Worm (Caenorhabditis elegans): ENCODE measurements around the gene F59B1.8.

F59B1.8 gene

DNA sequence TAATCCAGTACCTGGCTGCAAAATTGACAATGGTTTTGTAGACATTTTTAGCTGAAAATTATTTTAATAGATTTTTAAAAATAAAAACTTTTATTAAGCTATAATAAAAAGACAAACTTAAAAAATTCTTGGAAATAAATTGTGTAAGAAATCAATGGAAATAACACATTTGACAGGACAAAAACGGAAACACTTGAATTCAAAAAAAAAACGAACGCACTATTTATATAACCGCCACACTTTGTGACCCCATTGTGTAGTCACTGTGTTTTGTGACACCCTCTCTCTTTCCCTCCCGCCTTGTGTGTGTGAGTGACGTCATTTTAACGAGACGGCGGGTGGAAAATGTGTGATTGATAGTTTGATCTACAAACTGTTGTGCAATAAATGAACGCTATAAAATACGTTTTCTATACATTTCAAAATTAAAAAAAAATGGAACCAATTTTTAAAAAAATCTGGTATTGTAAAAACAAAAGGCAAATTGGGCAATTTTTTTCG, at the start of gene F59B1.8:
Gene F59B1.8 (minus strand): TSS at position 51 of the 501 bp plus-strand sequence.
- TF ChIP-seq nhr-25 (tag; optimal IDR thresholded peaks at IDR 0.05) (peak; percentile 11), pqm-1 (tag; optimal IDR thresholded peaks at IDR 0.05) (peak; percentile 84), nhr-77 (tag; optimal IDR thresholded peaks at IDR 0.05) (peak; percentile 30), jun-1 (tag; optimal IDR thresholded peaks at IDR 0.05) (peak; percentile 66), pha-4 (tag; optimal IDR thresholded peaks at IDR 0.05) (peak; percentile 91), nhr-67 (tag; optimal IDR thresholded peaks at IDR 0.05) (no peak), elt-2 (tag; optimal IDR thresholded peaks at IDR 0.05) (peak; percentile 90), hmg-11 (tag; optimal IDR thresholded peaks at IDR 0.05) (no peak), nhr-23 (tag; optimal IDR thresholded peaks at IDR 0.05) (peak; percentile 55)

DNA sequence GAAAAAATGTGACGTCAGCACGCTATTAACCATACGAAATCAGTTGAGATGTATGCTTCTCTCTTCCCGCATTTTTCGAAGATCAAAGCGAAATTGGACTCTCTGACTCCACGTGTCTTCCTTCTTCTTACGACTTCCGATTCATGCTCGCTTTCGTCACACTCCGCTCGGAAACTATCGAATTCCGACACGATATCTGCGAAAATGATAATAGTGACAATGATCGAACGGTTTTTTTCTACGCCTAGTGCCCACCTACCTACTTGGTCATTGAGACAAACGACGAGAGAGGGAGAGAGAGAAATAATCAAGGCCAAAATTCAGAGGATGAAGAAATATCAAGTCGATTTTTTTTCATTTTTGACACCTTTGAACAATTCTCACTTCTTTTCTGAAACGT, 49.6 kb upstream of the F59B1.8 start:
- TF ChIP-seq unc-62 (GFP tag; optimal IDR thresholded peaks at IDR 0.05) = no peak
- TF ChIP-seq R02D3.7 (tag; optimal IDR thresholded peaks at IDR 0.05) = no peak
- TF ChIP-seq fkh-10 (GFP tag; optimal IDR thresholded peaks at IDR 0.05) = no peak
- no peak for TF ChIP-seq fkh-2 (tag; optimal IDR thresholded peaks at IDR 0.05)
- no peak for TF ChIP-seq nfya-1 (tag; optimal IDR thresholded peaks at IDR 0.05; ENCODE audit: insufficient read depth)
- TF ChIP-seq ama-1 (optimal IDR thresholded peaks at IDR 0.05) = no peak
- no peak for TF ChIP-seq jun-1 (tag; optimal IDR thresholded peaks at IDR 0.05)
- TF ChIP-seq ztf-11 (tag; optimal IDR thresholded peaks at IDR 0.05) = no peak
- TF ChIP-seq egl-27 (tag; optimal IDR thresholded peaks at IDR 0.05) = no peak

DNA sequence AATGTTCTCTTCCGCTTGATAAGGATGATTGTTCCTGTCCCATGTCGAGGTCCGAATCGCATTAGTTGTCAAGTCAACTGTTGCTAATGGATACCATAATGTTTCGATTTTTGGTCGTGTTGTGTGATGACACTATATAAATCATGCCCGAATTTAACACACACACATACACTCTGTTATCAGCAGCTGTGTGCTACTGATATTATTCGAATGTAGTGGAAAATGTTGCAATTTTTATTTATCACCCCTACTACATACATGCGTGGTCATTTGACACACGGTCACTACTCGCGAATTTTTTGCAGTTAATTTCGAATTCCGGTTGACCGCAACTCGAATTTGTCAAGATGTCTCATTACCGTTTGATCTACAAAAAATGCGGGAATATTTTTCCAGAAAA, 48.6 kb upstream of the F59B1.8 start:
- TF ChIP-seq nhr-76 (tag; optimal IDR thresholded peaks at IDR 0.05) (no peak), daf-12 (tag; optimal IDR thresholded peaks at IDR 0.05) (no peak), pqm-1 (tag; optimal IDR thresholded peaks at IDR 0.05) (peak; percentile 50), elt-2 (tag; optimal IDR thresholded peaks at IDR 0.05) (peak; percentile 56)

DNA sequence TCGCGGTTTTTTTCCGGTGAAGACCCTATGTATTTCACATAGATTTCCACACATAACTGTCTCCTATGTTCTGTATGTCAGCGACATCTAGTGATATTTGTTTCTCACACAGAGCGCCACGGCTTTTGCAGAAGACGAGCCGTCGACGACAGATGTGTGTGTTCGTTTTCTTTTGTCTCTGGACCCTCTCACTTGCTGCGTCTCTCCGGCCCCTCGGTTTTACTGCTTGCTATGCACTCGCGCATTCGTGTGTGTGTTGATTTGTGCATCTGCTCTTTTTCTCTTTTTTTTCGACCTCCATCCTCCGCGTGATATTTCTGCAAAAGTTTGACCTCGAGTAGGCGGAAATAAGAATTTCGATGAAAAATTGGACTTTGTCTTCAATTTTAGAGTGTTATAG, 44.7 kb upstream of the F59B1.8 start:
- TF ChIP-seq ceh-9 (tag; optimal IDR thresholded peaks at IDR 0.05) = no peak
- peak; percentile 52 for TF ChIP-seq hmg-11 (tag; optimal IDR thresholded peaks at IDR 0.05)
- TF ChIP-seq eor-1 (tag; optimal IDR thresholded peaks at IDR 0.05) = no peak
- TF ChIP-seq pqm-1 (tag; optimal IDR thresholded peaks at IDR 0.05) = no peak
- peak; percentile 59 for TF ChIP-seq nfya-1 (tag; optimal IDR thresholded peaks at IDR 0.05; ENCODE audit: insufficient read depth)
- TF ChIP-seq jun-1 (tag; optimal IDR thresholded peaks at IDR 0.05) = no peak
- peak; percentile 46 for TF ChIP-seq lin-39 (tag; optimal IDR thresholded peaks at IDR 0.05)
- peak; percentile 29 for TF ChIP-seq lin-15B (tag; optimal IDR thresholded peaks at IDR 0.05)
- no peak for TF ChIP-seq nhr-23 (tag; optimal IDR thresholded peaks at IDR 0.05)
- no peak for TF ChIP-seq ztf-4 (tag; optimal IDR thresholded peaks at IDR 0.05)

DNA sequence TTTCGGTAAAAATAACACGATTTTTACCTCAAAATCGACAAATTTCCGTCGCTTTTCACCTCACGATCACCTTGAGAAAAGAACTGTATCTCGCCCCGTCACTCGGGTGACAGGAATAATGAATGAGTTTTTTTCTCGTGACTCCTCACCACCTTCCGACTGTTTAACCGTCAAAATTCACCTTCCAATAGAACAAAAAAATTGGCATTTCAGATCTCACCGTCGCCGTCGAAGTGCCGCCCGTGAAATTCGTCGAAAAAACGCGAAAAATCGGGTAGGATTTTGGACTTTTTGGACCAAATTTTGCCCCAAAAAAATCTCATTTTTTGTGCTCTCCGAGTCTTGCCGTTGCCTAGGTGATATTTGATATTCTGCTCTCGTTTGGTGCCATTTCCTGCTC, 42.9 kb upstream of the F59B1.8 start, which contains the start of gene unc-132:
Gene unc-132 (plus strand): TSS at position 208 of the 400 bp plus-strand sequence.
- TF ChIP-seq ztf-4 (tag; optimal IDR thresholded peaks at IDR 0.05) (no peak), nhr-11 (tag; optimal IDR thresholded peaks at IDR 0.05) (no peak), lin-39 (tag; optimal IDR thresholded peaks at IDR 0.05) (no peak), tbx-2 (tag; optimal IDR thresholded peaks at IDR 0.05) (no peak), nhr-77 (tag; optimal IDR thresholded peaks at IDR 0.05) (no peak), elt-2 (tag; optimal IDR thresholded peaks at IDR 0.05) (no peak), sea-2 (GFP tag; optimal IDR thresholded peaks at IDR 0.05) (no peak), nhr-25 (tag; optimal IDR thresholded peaks at IDR 0.05) (no peak), nfya-1 (tag; optimal IDR thresholded peaks at IDR 0.05; ENCODE audit: insufficient read depth) (no peak), daf-12 (tag; optimal IDR thresholded peaks at IDR 0.05) (no peak), nhr-76 (tag; optimal IDR thresholded peaks at IDR 0.05) (no peak), fkh-10 (GFP tag; optimal IDR thresholded peaks at IDR 0.05) (no peak), mml-1 (tag; optimal IDR thresholded peaks at IDR 0.05) (no peak), R02D3.7 (tag; optimal IDR thresholded peaks at IDR 0.05) (no peak), mdl-1 (tag; optimal IDR thresholded peaks at IDR 0.05) (no peak), ceh-9 (tag; optimal IDR thresholded peaks at IDR 0.05) (no peak), nhr-12 (tag; optimal IDR thresholded peaks at IDR 0.05) (no peak), lin-15B (tag; optimal IDR thresholded peaks at IDR 0.05) (no peak)

DNA sequence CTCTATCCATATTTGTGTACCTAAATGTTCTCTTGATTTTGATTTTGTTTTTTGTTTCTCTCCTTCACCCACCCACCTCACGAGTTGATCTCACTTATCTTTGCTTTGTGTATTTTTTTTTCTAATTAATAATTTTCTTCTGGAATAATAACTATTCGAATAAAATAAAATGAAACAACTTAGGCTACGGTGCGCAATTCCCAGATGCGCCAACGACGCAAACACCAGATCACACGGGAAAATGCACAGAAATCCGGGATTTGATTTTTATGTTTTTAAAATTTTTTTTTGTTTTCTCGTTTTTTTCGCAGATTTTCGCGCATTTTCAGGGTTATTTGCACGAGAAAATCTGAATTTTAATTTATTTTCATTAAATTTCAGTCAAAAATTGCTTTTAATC, 42.2 kb upstream of the F59B1.8 start:
- TF ChIP-seq ceh-28 (tag; optimal IDR thresholded peaks at IDR 0.05) (no peak), nhr-28 (tag; optimal IDR thresholded peaks at IDR 0.05) (no peak), lin-15B (tag; optimal IDR thresholded peaks at IDR 0.05) (no peak), aly-2 (tag; optimal IDR thresholded peaks at IDR 0.05) (no peak), jun-1 (tag; optimal IDR thresholded peaks at IDR 0.05) (no peak), unc-39 (tag; optimal IDR thresholded peaks at IDR 0.05) (no peak), ama-1 (optimal IDR thresholded peaks at IDR 0.05) (no peak), pqm-1 (tag; optimal IDR thresholded peaks at IDR 0.05) (no peak), tbx-2 (tag; optimal IDR thresholded peaks at IDR 0.05) (no peak), zag-1 (tag; optimal IDR thresholded peaks at IDR 0.05) (no peak), nhr-76 (tag; optimal IDR thresholded peaks at IDR 0.05) (no peak), skn-1 (tag; optimal IDR thresholded peaks at IDR 0.05) (no peak), elt-3 (tag; optimal IDR thresholded peaks at IDR 0.05) (no peak), ceh-82 (tag; optimal IDR thresholded peaks at IDR 0.05) (no peak), fkh-2 (tag; optimal IDR thresholded peaks at IDR 0.05) (no peak), fkh-10 (GFP tag; optimal IDR thresholded peaks at IDR 0.05) (no peak), ZK546.5 (tag; optimal IDR thresholded peaks at IDR 0.05) (no peak), egl-5 (tag; optimal IDR thresholded peaks at IDR 0.05) (no peak)
